Worm (Caenorhabditis elegans) whole organism, L4 larva: ENCODE results near the gene srg-45.

Experiments
- D1046.2 ChIP-seq: fragments of 200-800 bp; sonication (Bioruptor generic); IDR thresholded peaks from 2 replicates; pipeline ENCODE4 v1.3.6; 2022; ENCODE audit warnings: missing genetic modification characterization, missing compliant biosample characterization
- F26F4.8 ChIP-seq: fragments of 200-800 bp; sonication (Bioruptor generic); conservative IDR thresholded peaks from 2 replicates; pipeline ENCODE4 v1.3.6; 2022; ENCODE audit warnings: missing genetic modification characterization, missing compliant biosample characterization
- F49E8.2 ChIP-seq: sonication (generic microtip); optimal IDR thresholded peaks from 2 replicates; lab custom pipeline; 2016; ENCODE audit warnings: missing compliant biosample characterization, mild to moderate bottlenecking, missing genetic modification characterization, borderline replicate concordance
- R02D3.7 ChIP-seq: fragments of 150-350 bp; sonication (generic microtip); optimal IDR thresholded peaks from 3 replicates; lab custom pipeline; 2014; ENCODE audit warnings: missing biosample characterization, missing genetic modification characterization
- T20F7.1 ChIP-seq: fragments of 200-800 bp; sonication (Bioruptor generic); optimal IDR thresholded peaks from 2 replicates; lab custom pipeline; 2018; ENCODE audit warnings: mild to moderate bottlenecking, missing genetic modification characterization, missing compliant biosample characterization
- T26A8.4 ChIP-seq: fragments of 200-800 bp; sonication (Bioruptor generic); IDR thresholded peaks from 2 replicates; pipeline ENCODE4 v1.3.6; 2022; ENCODE audit warnings: missing genetic modification characterization, missing compliant biosample characterization
- Y5F2A.4 ChIP-seq: fragments of 200-800 bp; sonication (Bioruptor generic); optimal IDR thresholded peaks from 2 replicates; lab custom pipeline; 2018; ENCODE audit warnings: mild to moderate bottlenecking, missing genetic modification characterization, missing compliant biosample characterization
- ZK337.2 ChIP-seq: fragments of 200-800 bp; sonication (Bioruptor generic); IDR thresholded peaks from 2 replicates; pipeline ENCODE4 v1.3.6; 2022; ENCODE audit warnings: missing genetic modification reagents, missing genetic modification characterization, missing compliant biosample characterization
- aha-1 ChIP-seq: fragments of 150-350 bp; peaks from one replicate; lab custom pipeline; 2014; ENCODE audit warnings: missing biosample characterization, missing genetic modification characterization
- aly-2 ChIP-seq: sonication (generic microtip); optimal IDR thresholded peaks from 2 replicates; lab custom pipeline; 2018; ENCODE audit warnings: missing biosample characterization, missing genetic modification characterization
- ama-1 ChIP-seq: fragments of 150-350 bp; optimal IDR thresholded peaks from 2 replicates; lab custom pipeline; 2014; ENCODE audit warnings: inconsistent platforms, mixed read lengths
- arid-1 ChIP-seq: fragments of 200-800 bp; sonication (Bioruptor generic); conservative IDR thresholded peaks from 2 replicates; pipeline ENCODE4 v1.3.6; 2022; ENCODE audit warnings: missing genetic modification reagents, missing genetic modification characterization, missing compliant biosample characterization
- ceh-20 ChIP-seq: fragments of 200-800 bp; sonication (Bioruptor generic); IDR thresholded peaks from 2 replicates; pipeline ENCODE4 v1.3.6; 2022; ENCODE audit warnings: missing genetic modification reagents, missing genetic modification characterization, missing compliant biosample characterization
- ceh-28 ChIP-seq: fragments of 150-350 bp; optimal IDR thresholded peaks from 2 replicates; lab custom pipeline; 2014; ENCODE audit warnings: missing biosample characterization, missing genetic modification reagents, missing genetic modification characterization
- ceh-32 ChIP-seq: sonication (generic microtip); optimal IDR thresholded peaks from 2 replicates; lab custom pipeline; 2016; ENCODE audit warnings: mild to moderate bottlenecking, missing genetic modification characterization, missing compliant biosample characterization; ENCODE audit not compliant: poor library complexity
- ces-1 ChIP-seq: fragments of 150-350 bp; sonication (generic microtip); optimal IDR thresholded peaks from 4 replicates; lab custom pipeline; 2014; ENCODE audit warnings: missing biosample characterization, missing genetic modification reagents, missing genetic modification characterization
- cey-2 ChIP-seq: sonication (generic microtip); optimal IDR thresholded peaks from 3 replicates; lab custom pipeline; 2017; ENCODE audit warnings: missing genetic modification characterization, mild to moderate bottlenecking, missing compliant biosample characterization, antibody characterized with exemption, borderline replicate concordance; ENCODE audit not compliant: insufficient read depth
- ctbp-1 ChIP-seq: fragments of 200-800 bp; sonication (Bioruptor generic); IDR thresholded peaks from 2 replicates; pipeline ENCODE4 v1.3.6; 2022; ENCODE audit warnings: missing genetic modification reagents, missing genetic modification characterization, missing compliant biosample characterization
- daf-16 ChIP-seq, 3 experiments: sonication (generic microtip); optimal IDR thresholded peaks; 2 replicates each; lab custom pipeline; 2016 to 2017; ENCODE audit warnings: missing genetic modification characterization in 3 of 3, missing genetic modification reagents in 3 of 3, mild to moderate bottlenecking in 2 of 3, missing compliant biosample characterization in 2 of 3, missing biosample characterization in 1 of 3, moderate library complexity in 1 of 3
- daf-19 ChIP-seq: fragments of 200-800 bp; sonication (Bioruptor generic); conservative IDR thresholded peaks from 2 replicates; pipeline ENCODE4 v1.3.6; 2022; ENCODE audit warnings: missing genetic modification characterization, missing compliant biosample characterization
- dmd-6 ChIP-seq: fragments of 200-800 bp; sonication (Bioruptor generic); IDR thresholded peaks from 2 replicates; pipeline ENCODE4 v1.3.6; 2022; ENCODE audit warnings: missing genetic modification reagents, missing genetic modification characterization, missing compliant biosample characterization
- dmd-8 ChIP-seq: fragments of 200-800 bp; sonication (Bioruptor generic); IDR thresholded peaks from 2 replicates; pipeline ENCODE4 v1.3.6; 2022; ENCODE audit warnings: missing genetic modification characterization, missing compliant biosample characterization
- dmd-9 ChIP-seq: fragments of 200-800 bp; sonication (Bioruptor generic); IDR thresholded peaks from 2 replicates; pipeline ENCODE4 v1.3.6; 2022; ENCODE audit warnings: missing genetic modification reagents, missing genetic modification characterization, missing compliant biosample characterization
- dve-1 ChIP-seq: sonication (generic microtip); optimal IDR thresholded peaks from 2 replicates; lab custom pipeline; 2017; ENCODE audit warnings: antibody characterized with exemption, mild to moderate bottlenecking, missing genetic modification characterization, missing compliant biosample characterization; ENCODE audit not compliant: insufficient read depth
- egl-27 ChIP-seq: sonication (generic microtip); optimal IDR thresholded peaks from 3 replicates; lab custom pipeline; 2017; ENCODE audit warnings: missing biosample characterization, missing genetic modification reagents, missing genetic modification characterization
- fos-1 ChIP-seq: fragments of 150-350 bp; optimal IDR thresholded peaks from 2 replicates; lab custom pipeline; 2014; ENCODE audit warnings: missing biosample characterization, missing genetic modification characterization
- hif-1 ChIP-seq, 2 experiments: sonication (generic microtip); optimal IDR thresholded peaks; 2 replicates each; lab custom pipeline; 2016 to 2017; ENCODE audit warnings: missing compliant biosample characterization in 2 of 2, missing genetic modification characterization in 2 of 2, missing genetic modification reagents in 2 of 2, missing genotype in 2 of 2, mild to moderate bottlenecking in 1 of 2
- lin-1 ChIP-seq: fragments of 200-800 bp; sonication (Bioruptor generic); IDR thresholded peaks from 2 replicates; pipeline ENCODE4 v1.3.6; 2022; ENCODE audit warnings: missing genetic modification reagents, missing genetic modification characterization, missing compliant biosample characterization
- lin-13 ChIP-seq: fragments of 150-350 bp; optimal IDR thresholded peaks from 2 replicates; lab custom pipeline; 2014; ENCODE audit warnings: missing biosample characterization, missing genetic modification reagents, missing genetic modification characterization
- lin-15B ChIP-seq: fragments of 150-350 bp; sonication (generic microtip); optimal IDR thresholded peaks from 3 replicates; lab custom pipeline; 2014; ENCODE audit warnings: missing biosample characterization, missing genetic modification characterization
- lin-29 ChIP-seq: fragments of 200-800 bp; sonication (Bioruptor generic); IDR thresholded peaks from 2 replicates; pipeline ENCODE4 v1.3.6; 2022; ENCODE audit warnings: missing genetic modification reagents, missing genetic modification characterization, missing compliant biosample characterization
- lir-3 ChIP-seq: sonication (generic microtip); optimal IDR thresholded peaks from 2 replicates; lab custom pipeline; 2016; ENCODE audit warnings: mild to moderate bottlenecking, missing genetic modification characterization, missing compliant biosample characterization
- madf-5 ChIP-seq, 2 experiments: fragments of 200-800 bp; sonication (Bioruptor generic); IDR thresholded peaks; 2 replicates each; pipeline ENCODE4 v1.3.6; 2022; ENCODE audit warnings: missing compliant biosample characterization in 2 of 2, missing genetic modification characterization in 2 of 2
- mdl-1 ChIP-seq, 2 experiments: fragments of 150-350 bp in 1 of 2; sonication (generic microtip) in 1 of 2; optimal IDR thresholded peaks; 2 replicates each; lab custom pipeline; 2014 to 2017; ENCODE audit warnings: missing biosample characterization in 2 of 2, missing genetic modification characterization in 2 of 2
- mes-2 ChIP-seq: sonication (generic microtip); optimal IDR thresholded peaks from 2 replicates; lab custom pipeline; 2016; ENCODE audit warnings: missing genotype, mild to moderate bottlenecking, missing genetic modification characterization, missing compliant biosample characterization; ENCODE audit not compliant: poor library complexity, severe bottlenecking
- mxl-2 ChIP-seq: fragments of 200-800 bp; sonication (Bioruptor generic); conservative IDR thresholded peaks from 2 replicates; pipeline ENCODE4 v1.3.6; 2022; ENCODE audit warnings: missing genetic modification reagents, missing genetic modification characterization, missing compliant biosample characterization
- mxl-3 ChIP-seq: fragments of 200-800 bp; sonication (Bioruptor generic); optimal IDR thresholded peaks from 2 replicates; lab custom pipeline; 2018; ENCODE audit warnings: mild to moderate bottlenecking, missing genetic modification characterization, missing compliant biosample characterization
- nhr-102 ChIP-seq: sonication (generic microtip); optimal IDR thresholded peaks from 2 replicates; lab custom pipeline; 2016; ENCODE audit warnings: mild to moderate bottlenecking, missing genetic modification characterization, moderate library complexity, missing compliant biosample characterization
- nhr-111 ChIP-seq: fragments of 200-800 bp; sonication (Bioruptor generic); optimal IDR thresholded peaks from 2 replicates; lab custom pipeline; 2018; ENCODE audit warnings: mild to moderate bottlenecking, missing genetic modification characterization, missing compliant biosample characterization
- nhr-28 ChIP-seq: fragments of 150-350 bp; optimal IDR thresholded peaks from 2 replicates; lab custom pipeline; 2014; ENCODE audit warnings: missing biosample characterization, missing genetic modification characterization
- nhr-77 ChIP-seq: fragments of 150-350 bp; optimal IDR thresholded peaks from 2 replicates; lab custom pipeline; 2014; ENCODE audit warnings: missing biosample characterization, missing genetic modification characterization
- pha-4 ChIP-seq, 2 experiments: fragments of 150-350 bp in 1 of 2; fragments of 200-800 bp in 1 of 2; sonication (Bioruptor generic) in 1 of 2; IDR thresholded peaks in 1 of 2; optimal IDR thresholded peaks in 1 of 2; 2 replicates each; pipeline versions ENCODE4 v1.3.6 to Lab custom; 2014 to 2022; ENCODE audit warnings: missing genetic modification characterization in 2 of 2, missing genetic modification reagents in 2 of 2, missing biosample characterization in 1 of 2, missing compliant biosample characterization in 1 of 2
- php-3 ChIP-seq: fragments of 200-800 bp; sonication (Bioruptor generic); IDR thresholded peaks from 2 replicates; pipeline ENCODE4 v1.3.6; 2022; ENCODE audit warnings: missing genetic modification reagents, missing genetic modification characterization, missing compliant biosample characterization
- rbr-2 ChIP-seq: sonication (generic microtip); optimal IDR thresholded peaks from 2 replicates; lab custom pipeline; 2016; ENCODE audit warnings: missing genotype, missing genetic modification characterization, missing compliant biosample characterization
- skn-1 ChIP-seq: fragments of 150-350 bp; optimal IDR thresholded peaks from 2 replicates; lab custom pipeline; 2014; ENCODE audit warnings: missing biosample characterization, missing genetic modification characterization
- tra-1 ChIP-seq: fragments of 200-800 bp; sonication (Bioruptor generic); IDR thresholded peaks from 2 replicates; pipeline ENCODE4 v1.3.6; 2022; ENCODE audit warnings: missing genetic modification reagents, missing genetic modification characterization, missing compliant biosample characterization
- unc-130 ChIP-seq: sonication (generic microtip); optimal IDR thresholded peaks from 2 replicates; lab custom pipeline; 2016; ENCODE audit warnings: missing genetic modification reagents, missing genetic modification characterization, missing compliant biosample characterization
- unc-62 ChIP-seq, 3 experiments: fragments of 150-350 bp in 1 of 3; sonication (generic microtip); optimal IDR thresholded peaks in 2 of 3; peaks in 1 of 3; 1 replicate in 1 of 3; 2 replicates in 2 of 3; lab custom pipeline; 2014 to 2017; ENCODE audit warnings: missing biosample characterization in 3 of 3, missing genetic modification characterization in 3 of 3, missing genetic modification reagents in 3 of 3, missing genotype in 1 of 3
- ztf-11 ChIP-seq: fragments of 150-350 bp; optimal IDR thresholded peaks from 2 replicates; lab custom pipeline; 2014; ENCODE audit warnings: missing biosample characterization, missing genetic modification characterization

The srg-45 gene

DNA sequence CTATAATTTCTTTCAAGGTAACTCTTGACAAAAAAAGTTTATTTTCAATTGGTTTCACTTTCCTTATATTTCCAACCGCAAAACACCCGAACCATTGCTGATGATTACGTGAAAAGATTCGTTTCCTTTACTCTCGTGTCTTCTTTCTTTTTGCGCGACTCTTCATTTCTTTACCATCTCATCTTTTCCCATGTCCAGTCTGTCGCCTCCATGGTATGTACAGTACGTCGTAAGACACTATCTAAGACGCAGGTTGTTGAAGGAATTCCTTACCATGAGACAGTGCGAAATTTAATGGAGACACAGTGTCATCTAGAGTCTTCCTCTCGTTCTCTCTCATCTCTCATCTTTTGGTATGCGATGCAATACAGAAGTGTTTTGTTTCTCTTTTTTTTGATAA, 7.1 kb upstream of the srg-45 start (continued):
- TF ChIP-seq ZK337.2 (GFP tag; lab: Robert Waterston, UW), result no peak
- 0 out of 2 replicates have a peak, but pooled peaks have one; percentile 10 for TF ChIP-seq daf-19 (GFP tag; lab: Robert Waterston, UW)
- TF ChIP-seq aha-1 (tag; lab: Kevin White, UChicago), result peak; percentile 92
- no peak for TF ChIP-seq php-3 (GFP tag; lab: Robert Waterston, UW)
- peak; percentile 42; the same call in 1 of the 2 replicates for TF ChIP-seq tra-1 (GFP tag; lab: Robert Waterston, UW)
- 0 out of 2 replicates have a peak, but pooled peaks have one; percentile 31 for TF ChIP-seq arid-1 (GFP tag; lab: Robert Waterston, UW)
- TF ChIP-seq unc-62 (GFP tag; optimal IDR thresholded peaks at IDR 0.05 in 1 of 2; lab: Kevin White, UChicago), result peak in 1 of 2 experiments; percentile 95
- TF ChIP-seq unc-62 (tag; optimal IDR thresholded peaks at IDR 0.05; lab: Kevin White, UChicago), result no peak
- TF ChIP-seq T20F7.1, result no peak
- TF ChIP-seq nhr-111, result no peak
- TF ChIP-seq lir-3 (tag; lab: Kevin White, UChicago), result no peak
- no peak for TF ChIP-seq egl-27 (tag; lab: Kevin White, UChicago)
- no peak for TF ChIP-seq D1046.2 (GFP tag; lab: Robert Waterston, UW)
- no peak for TF ChIP-seq lin-13
- TF ChIP-seq lin-1, result no peak
- TF ChIP-seq ceh-32 (tag; lab: Kevin White, UChicago), result no peak
- TF ChIP-seq Y5F2A.4 (GFP tag; lab: Kevin White, UChicago), result no peak
- peak; percentile 46 for TF ChIP-seq cey-2 (tag; lab: Kevin White, UChicago)
- TF ChIP-seq dmd-9 (GFP tag; lab: Robert Waterston, UW), result no peak
- no peak for TF ChIP-seq R02D3.7
- TF ChIP-seq dve-1 (tag; lab: Kevin White, UChicago), result peak; percentile 87
- peak; percentile 68 for TF ChIP-seq dmd-6 (GFP tag; lab: Robert Waterston, UW)
- peak; percentile 48; the same call in 1 of the 2 replicates for TF ChIP-seq ceh-20 (GFP tag; lab: Robert Waterston, UW)
- TF ChIP-seq daf-16 (GFP tag; optimal IDR thresholded peaks at IDR 0.05; lab: Kevin White, UChicago), result no peak
- TF ChIP-seq daf-16 (tag; optimal IDR thresholded peaks at IDR 0.05; lab: Kevin White, UChicago), result peak; percentile 65
- peak in 1 of 2 experiments; percentile 84 for TF ChIP-seq mdl-1 (tag; optimal IDR thresholded peaks at IDR 0.05; lab: Kevin White, UChicago)
- no peak for TF ChIP-seq unc-130 (GFP tag; lab: Kevin White, UChicago)
- no peak for TF ChIP-seq fos-1
- no peak for TF ChIP-seq skn-1 (tag; lab: Kevin White, UChicago)
- TF ChIP-seq ama-1 (lab: Kevin White, UChicago), result no peak
- TF ChIP-seq ces-1, result no peak
- TF ChIP-seq ceh-28 (tag; lab: Kevin White, UChicago), result no peak
- TF ChIP-seq pha-4 (GFP tag; IDR thresholded peaks at IDR 0.05; lab: Robert Waterston, UW), result no peak
- TF ChIP-seq pha-4 (tag; optimal IDR thresholded peaks at IDR 0.05; lab: Kevin White, UChicago), result peak; percentile 55
- TF ChIP-seq lin-15B, result no peak
- peak; percentile 65 for TF ChIP-seq mes-2
- TF ChIP-seq hif-1 (tag; optimal IDR thresholded peaks at IDR 0.05; lab: Kevin White, UChicago), result no peak
- TF ChIP-seq F49E8.2 (tag; lab: Kevin White, UChicago), result no peak
- TF ChIP-seq ctbp-1, result no peak
- no peak for TF ChIP-seq mxl-2 (GFP tag; lab: Robert Waterston, UW)
- peak; percentile 20 for TF ChIP-seq nhr-102 (tag; lab: Kevin White, UChicago)
- no peak for TF ChIP-seq ztf-11 (tag; lab: Kevin White, UChicago)
- no peak for TF ChIP-seq dmd-8 (GFP tag; lab: Robert Waterston, UW)
- TF ChIP-seq T26A8.4 (GFP tag; lab: Robert Waterston, UW), result no peak
- no peak for TF ChIP-seq F26F4.8 (GFP tag; lab: Robert Waterston, UW)
- TF ChIP-seq aly-2 (tag; lab: Kevin White, UChicago), result no peak
- TF ChIP-seq nhr-28 (tag; lab: Kevin White, UChicago), result peak; percentile 81
- no peak for TF ChIP-seq lin-29
- no peak for TF ChIP-seq madf-5 (GFP tag; IDR thresholded peaks at IDR 0.05; lab: Robert Waterston, UW)
- peak; percentile 58 for TF ChIP-seq mxl-3 (GFP tag; lab: Kevin White, UChicago)
- TF ChIP-seq rbr-2, result peak; percentile 26
- TF ChIP-seq nhr-77, result peak; percentile 32
